Worm (Caenorhabditis elegans) whole organism, late embryonic: Measurements from ENCODE around the gene C27H6.9.

Experiments used
- C08G9.2 ChIP-seq: sonication (generic microtip); optimal IDR thresholded peaks from 2 replicates; lab custom pipeline; 2016; ENCODE audit warnings: mild to moderate bottlenecking, missing genetic modification characterization, moderate library complexity, missing compliant biosample characterization
- K02D7.2 ChIP-seq: sonication (generic microtip); optimal IDR thresholded peaks from 2 replicates; lab custom pipeline; 2017; ENCODE audit warnings: mild to moderate bottlenecking, missing genetic modification characterization, missing compliant biosample characterization
- ahr-1 ChIP-seq: sonication (generic microtip); optimal IDR thresholded peaks from 2 replicates; lab custom pipeline; 2016; ENCODE audit warnings: missing genetic modification characterization, missing compliant biosample characterization
- ceh-18 ChIP-seq: sonication (generic microtip); optimal IDR thresholded peaks from 2 replicates; lab custom pipeline; 2016; ENCODE audit warnings: missing genetic modification characterization, missing compliant biosample characterization
- ceh-2 ChIP-seq: sonication (generic microtip); optimal IDR thresholded peaks from 2 replicates; lab custom pipeline; 2016; ENCODE audit warnings: missing genotype, missing genetic modification characterization, missing compliant biosample characterization
- ceh-30 ChIP-seq: fragments of 150-350 bp; optimal IDR thresholded peaks from 2 replicates; lab custom pipeline; 2014; ENCODE audit warnings: missing biosample characterization, missing genetic modification characterization
- ceh-31 ChIP-seq: sonication (generic microtip); optimal IDR thresholded peaks from 2 replicates; lab custom pipeline; 2016; ENCODE audit warnings: missing genetic modification characterization, missing compliant biosample characterization
- ceh-6 ChIP-seq: fragments of 200-800 bp; sonication (Bioruptor generic); optimal IDR thresholded peaks from 2 replicates; lab custom pipeline; 2018; ENCODE audit warnings: mild to moderate bottlenecking, missing genetic modification characterization, missing compliant biosample characterization
- che-1 ChIP-seq: sonication (generic microtip); optimal IDR thresholded peaks from 2 replicates; lab custom pipeline; 2016; ENCODE audit warnings: mild to moderate bottlenecking, missing genetic modification characterization, missing compliant biosample characterization
- dmd-4 ChIP-seq: sonication (generic microtip); optimal IDR thresholded peaks from 2 replicates; lab custom pipeline; 2016; ENCODE audit warnings: borderline replicate concordance, missing genetic modification characterization, missing compliant biosample characterization
- dve-1 ChIP-seq: sonication (generic microtip); optimal IDR thresholded peaks from 2 replicates; lab custom pipeline; 2017; ENCODE audit warnings: antibody characterized with exemption, mild to moderate bottlenecking, missing genetic modification characterization, missing compliant biosample characterization
- elt-2 ChIP-seq: sonication (generic microtip); optimal IDR thresholded peaks from 2 replicates; lab custom pipeline; 2016; ENCODE audit warnings: missing genetic modification reagents, missing genetic modification characterization, missing compliant biosample characterization
- elt-4 ChIP-seq: sonication (generic microtip); optimal IDR thresholded peaks from 2 replicates; lab custom pipeline; 2016; ENCODE audit warnings: missing genetic modification characterization, missing compliant biosample characterization
- ets-4 ChIP-seq: sonication (generic microtip); optimal IDR thresholded peaks from 2 replicates; lab custom pipeline; 2016; ENCODE audit warnings: missing genetic modification characterization, missing compliant biosample characterization
- eyg-1 ChIP-seq: sonication (generic microtip); optimal IDR thresholded peaks from 2 replicates; lab custom pipeline; 2016; ENCODE audit warnings: missing genotype, missing genetic modification characterization, missing compliant biosample characterization
- gmeb-2 ChIP-seq: sonication (generic microtip); optimal IDR thresholded peaks from 2 replicates; lab custom pipeline; 2016; ENCODE audit warnings: missing genetic modification characterization, inconsistent platforms, missing compliant biosample characterization
- hlh-13 ChIP-seq: fragments of 200-800 bp; sonication (Bioruptor generic); optimal IDR thresholded peaks from 2 replicates; lab custom pipeline; 2018; ENCODE audit warnings: mild to moderate bottlenecking, missing genetic modification characterization, missing compliant biosample characterization
- hlh-30 ChIP-seq: sonication (generic microtip); optimal IDR thresholded peaks from 2 replicates; lab custom pipeline; 2017; ENCODE audit warnings: antibody characterized with exemption, missing genetic modification characterization, missing compliant biosample characterization; ENCODE audit not compliant: insufficient read depth
- hlh-6 ChIP-seq: sonication (generic microtip); optimal IDR thresholded peaks from 2 replicates; lab custom pipeline; 2016; ENCODE audit warnings: missing genotype, missing genetic modification characterization, missing compliant biosample characterization
- lim-6 ChIP-seq: sonication (generic microtip); optimal IDR thresholded peaks from 2 replicates; lab custom pipeline; 2016; ENCODE audit warnings: missing genetic modification characterization, missing compliant biosample characterization
- nfya-1 ChIP-seq: sonication (generic microtip); optimal IDR thresholded peaks from 2 replicates; lab custom pipeline; 2017; ENCODE audit warnings: missing genetic modification characterization, mild to moderate bottlenecking, missing compliant biosample characterization, antibody characterized with exemption, moderate library complexity
- nhr-11 ChIP-seq: fragments of 150-350 bp; optimal IDR thresholded peaks from 2 replicates; lab custom pipeline; 2014; ENCODE audit warnings: missing biosample characterization, missing genetic modification characterization
- npax-4 ChIP-seq: sonication (generic microtip); optimal IDR thresholded peaks from 2 replicates; lab custom pipeline; 2016; ENCODE audit warnings: missing genetic modification characterization, missing compliant biosample characterization
- odd-2 ChIP-seq: sonication (generic microtip); optimal IDR thresholded peaks from 2 replicates; lab custom pipeline; 2017; ENCODE audit warnings: antibody characterized with exemption, mild to moderate bottlenecking, missing genetic modification characterization, missing compliant biosample characterization
- pag-3 ChIP-seq: sonication (generic microtip); optimal IDR thresholded peaks from 2 replicates; lab custom pipeline; 2016; ENCODE audit warnings: missing compliant biosample characterization, missing genetic modification characterization, borderline replicate concordance
- pax-1 ChIP-seq: fragments of 150-350 bp; optimal IDR thresholded peaks from 2 replicates; lab custom pipeline; 2014; ENCODE audit warnings: missing biosample characterization, missing genetic modification characterization
- pha-2 ChIP-seq: sonication (generic microtip); optimal IDR thresholded peaks from 2 replicates; lab custom pipeline; 2017; ENCODE audit warnings: mild to moderate bottlenecking, missing genetic modification characterization, missing compliant biosample characterization
- pha-4 ChIP-seq: fragments of 150-350 bp; optimal IDR thresholded peaks from 2 replicates; lab custom pipeline; 2018; ENCODE audit warnings: missing biosample characterization, missing genetic modification reagents, missing genetic modification characterization
- pros-1 ChIP-seq: fragments of 150-350 bp; optimal IDR thresholded peaks from 2 replicates; lab custom pipeline; 2014; ENCODE audit warnings: missing biosample characterization, missing genetic modification reagents, missing genetic modification characterization
- sox-2 ChIP-seq: fragments of 200-800 bp; sonication (Bioruptor generic); IDR thresholded peaks from 2 replicates; pipeline ENCODE4 v1.3.6; 2022; ENCODE audit warnings: missing genetic modification reagents, missing genetic modification characterization, missing compliant biosample characterization
- sox-4 ChIP-seq: sonication (generic microtip); optimal IDR thresholded peaks from 2 replicates; lab custom pipeline; 2017; ENCODE audit warnings: mild to moderate bottlenecking, missing genetic modification characterization, inconsistent platforms, missing compliant biosample characterization
- syd-9 ChIP-seq: sonication (generic microtip); optimal IDR thresholded peaks from 2 replicates; lab custom pipeline; 2016; ENCODE audit warnings: mild to moderate bottlenecking, missing genetic modification characterization, moderate library complexity, missing compliant biosample characterization
- tbx-2 ChIP-seq: sonication (generic microtip); optimal IDR thresholded peaks from 2 replicates; lab custom pipeline; 2016; ENCODE audit warnings: missing genetic modification characterization, missing compliant biosample characterization
- tbx-7 ChIP-seq: sonication (generic microtip); optimal IDR thresholded peaks from 2 replicates; lab custom pipeline; 2016; ENCODE audit warnings: missing genotype, missing genetic modification characterization, missing compliant biosample characterization
- ttx-3 ChIP-seq: sonication (generic microtip); optimal IDR thresholded peaks from 2 replicates; lab custom pipeline; 2016; ENCODE audit warnings: missing genetic modification reagents, missing genetic modification characterization, missing compliant biosample characterization
- unc-86 ChIP-seq: sonication (generic microtip); optimal IDR thresholded peaks from 2 replicates; lab custom pipeline; 2016; ENCODE audit warnings: missing genetic modification characterization, missing compliant biosample characterization
- ztf-16 ChIP-seq: sonication (generic microtip); optimal IDR thresholded peaks from 2 replicates; lab custom pipeline; 2017; ENCODE audit warnings: missing genetic modification characterization, missing compliant biosample characterization

The C27H6.9 gene

DNA sequence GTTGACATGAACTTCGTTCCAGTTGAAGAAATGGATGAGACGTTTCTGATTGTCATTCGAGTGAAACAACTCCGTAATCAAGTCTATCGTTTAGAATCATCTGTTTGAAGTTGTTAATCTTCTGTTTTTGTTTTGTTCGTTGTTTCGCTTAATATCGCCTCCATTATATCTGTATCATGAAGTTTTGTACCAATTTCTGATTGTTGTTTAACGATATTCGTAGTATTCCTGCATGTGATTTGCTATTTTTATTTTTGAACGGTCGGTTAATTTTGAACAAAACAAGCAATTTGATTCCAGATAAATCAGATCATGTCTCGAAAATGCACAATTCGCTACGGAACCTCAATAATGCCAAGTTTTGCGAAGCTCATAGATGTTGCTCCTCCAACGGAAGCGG, at the start of gene C27H6.9:
Gene C27H6.9, plus strand, starts transcription at position 301 of the 400 bp plus-strand sequence.
- TF ChIP-seq K02D7.2 (tag; lab: Kevin White, UChicago) (no peak), che-1 (tag; lab: Kevin White, UChicago) (no peak), hlh-13 (GFP tag; lab: Kevin White, UChicago) (no peak), ets-4 (tag; lab: Kevin White, UChicago) (no peak)
- TF ChIP-seq, all 69 proteins: peak for 0

DNA sequence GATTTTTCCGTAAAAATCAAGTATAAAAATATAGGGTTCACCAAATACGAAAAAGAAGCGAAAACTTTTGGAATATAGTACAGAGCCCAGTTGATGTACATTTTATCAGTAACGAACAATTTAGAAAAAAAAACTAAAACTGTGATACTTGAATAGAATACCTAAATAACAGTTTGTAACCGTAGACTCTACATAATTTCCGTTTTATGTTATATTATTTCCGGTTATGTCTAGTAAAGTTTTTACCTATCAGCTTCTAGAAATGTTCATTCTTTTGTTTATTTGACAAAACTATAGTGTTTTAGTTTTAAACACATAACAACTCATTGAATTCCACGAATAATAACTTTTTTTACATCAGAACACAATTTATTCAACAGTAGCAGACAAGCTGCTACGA, 45.2 kb upstream of the C27H6.9 start, which contains the start of gene srj-33:
Gene srj-33, minus strand, starts transcription at position 101 of the 400 bp plus-strand sequence.
- TF ChIP-seq tbx-7 (no peak), ceh-31 (tag; lab: Kevin White, UChicago) (no peak), ttx-3 (tag; lab: Kevin White, UChicago) (no peak), nfya-1 (tag; lab: Kevin White, UChicago) (no peak), syd-9 (no peak), npax-4 (tag; lab: Kevin White, UChicago) (no peak), odd-2 (tag; lab: Kevin White, UChicago) (no peak)

DNA sequence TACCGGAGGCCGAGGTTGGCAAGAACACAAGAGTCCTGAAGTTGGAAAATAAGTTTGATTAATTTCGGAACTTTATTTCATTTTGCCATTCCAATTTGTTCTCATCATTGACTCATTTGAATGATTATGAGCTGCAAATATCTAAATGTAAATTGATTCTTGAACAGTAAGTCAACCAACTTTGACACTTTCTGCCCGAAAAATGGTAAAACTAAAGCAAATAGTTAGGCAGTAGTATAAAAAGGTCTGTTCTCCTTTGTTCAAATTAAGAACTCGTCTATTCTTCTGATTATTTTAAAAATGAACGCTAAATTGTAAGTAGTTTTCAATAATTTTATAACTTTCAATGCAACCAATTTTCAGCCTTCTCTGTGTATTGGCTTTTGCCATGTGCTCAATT, 39.6 kb upstream of the C27H6.9 start, which contains the start of gene fipr-12:
Gene fipr-12, plus strand, starts transcription at position 301 of the 400 bp plus-strand sequence.
- no peak for TF ChIP-seq pros-1 (tag; lab: Kevin White, UChicago)
- no peak for TF ChIP-seq pag-3 (tag; lab: Kevin White, UChicago)
- TF ChIP-seq npax-4 (tag; lab: Kevin White, UChicago) = no peak
- TF ChIP-seq elt-2 (tag; lab: Kevin White, UChicago) = no peak
- no peak for TF ChIP-seq pax-1 (tag; lab: Kevin White, UChicago)
- TF ChIP-seq unc-86 = no peak
- TF ChIP-seq ahr-1 (tag; lab: Kevin White, UChicago) = no peak
- TF ChIP-seq ceh-31 (tag; lab: Kevin White, UChicago) = no peak
- TF ChIP-seq odd-2 (tag; lab: Kevin White, UChicago) = no peak
- no peak for TF ChIP-seq sox-2 (GFP tag; lab: Robert Waterston, UW)
- TF ChIP-seq lim-6 (tag; lab: Kevin White, UChicago) = no peak
- no peak for TF ChIP-seq syd-9
- TF ChIP-seq elt-4 (tag; lab: Kevin White, UChicago) = no peak
- TF ChIP-seq ceh-18 (tag; lab: Kevin White, UChicago) = no peak
- TF ChIP-seq C08G9.2 (tag; lab: Kevin White, UChicago) = no peak
- no peak for TF ChIP-seq ceh-6 (GFP tag; lab: Kevin White, UChicago)
- no peak for TF ChIP-seq ttx-3 (tag; lab: Kevin White, UChicago)
- TF ChIP-seq sox-4 (tag; lab: Kevin White, UChicago) = no peak

DNA sequence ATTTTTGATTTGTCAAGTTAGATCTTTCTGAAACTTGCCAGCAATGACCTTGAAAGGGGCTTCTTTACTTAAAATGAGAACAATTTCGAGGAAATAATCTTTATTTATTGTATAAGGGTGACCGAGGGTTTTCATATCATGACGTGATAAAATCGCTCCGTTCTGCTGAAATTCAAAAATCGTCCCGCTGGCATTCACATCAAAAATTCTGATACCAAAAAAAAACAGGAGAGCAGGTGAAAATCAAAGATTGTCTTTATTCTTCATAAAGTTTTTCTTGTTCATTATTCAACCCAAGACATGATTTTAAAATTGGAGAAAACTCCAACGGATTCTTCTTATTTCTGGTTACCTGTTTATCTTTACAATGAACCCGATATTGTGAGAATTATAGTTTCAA, 38.6 kb upstream of the C27H6.9 start, which contains the start of gene sre-28:
Gene sre-28, plus strand, starts transcription at position 301 of the 400 bp plus-strand sequence.
- no peak for TF ChIP-seq dve-1 (tag; lab: Kevin White, UChicago)
- no peak for TF ChIP-seq ceh-30 (tag; lab: Kevin White, UChicago)
- no peak for TF ChIP-seq pax-1 (tag; lab: Kevin White, UChicago)
- TF ChIP-seq ztf-16 (tag; lab: Kevin White, UChicago) = no peak
- TF ChIP-seq hlh-30 (tag; lab: Kevin White, UChicago) = no peak
- no peak for TF ChIP-seq npax-4 (tag; lab: Kevin White, UChicago)
- TF ChIP-seq nhr-11 (tag; lab: Kevin White, UChicago) = no peak
- no peak for TF ChIP-seq hlh-6 (tag; lab: Kevin White, UChicago)
- TF ChIP-seq sox-2 (GFP tag; lab: Robert Waterston, UW) = no peak
- no peak for TF ChIP-seq dmd-4 (tag; lab: Kevin White, UChicago)
- no peak for TF ChIP-seq pha-4 (tag; lab: Kevin White, UChicago)
- no peak for TF ChIP-seq tbx-2 (tag; lab: Kevin White, UChicago)
- TF ChIP-seq ceh-2 = no peak
- no peak for TF ChIP-seq gmeb-2 (tag; lab: Kevin White, UChicago)
- no peak for TF ChIP-seq hlh-13 (GFP tag; lab: Kevin White, UChicago)
- no peak for TF ChIP-seq eyg-1
- TF ChIP-seq pha-2 (tag; lab: Kevin White, UChicago) = no peak
